Fruit fly (Drosophila melanogaster): ENCODE data around the gene Raf.

- TF ChIP-seq CG1621 (tag; optimal IDR thresholded peaks at IDR 0.05): peak; percentile 67
- TF ChIP-seq CG8632 (GFP tag; optimal IDR thresholded peaks at IDR 0.05): peak; percentile 69
- peak; percentile 66 for TF ChIP-seq Ets96B (tag; optimal IDR thresholded peaks at IDR 0.05)
- peak; percentile 53 for TF ChIP-seq svp (GFP tag)
- peak; percentile 62; the same call in 1 of the 2 replicates for TF ChIP-seq Gug (GFP tag; IDR thresholded peaks at IDR 0.05)
- peak; percentile 63 for TF ChIP-seq Met (GFP tag; optimal IDR thresholded peaks at IDR 0.05)
- TF ChIP-seq pdm3 (GFP tag; optimal IDR thresholded peaks at IDR 0.05): peak; percentile 54
- no peak for TF ChIP-seq Hr4 (GFP tag; optimal IDR thresholded peaks at IDR 0.05)
- TF ChIP-seq esn (GFP tag; optimal IDR thresholded peaks at IDR 0.05): peak; percentile 4
- TF ChIP-seq CG34406 (GFP tag; optimal IDR thresholded peaks at IDR 0.05): peak; percentile 60
- peak; percentile 31 to 55 for TF ChIP-seq salr (GFP tag; optimal IDR thresholded peaks at IDR 0.05)
- TF ChIP-seq dac (GFP tag; optimal IDR thresholded peaks at IDR 0.05): peak; percentile 40
- peak; percentile 66 for TF ChIP-seq CG32006 (GFP tag; optimal IDR thresholded peaks at IDR 0.05)
- TF ChIP-seq CG4318 (GFP tag; optimal IDR thresholded peaks at IDR 0.05): peak; percentile 46
Measured at dm6 chrX:2301069-2301508, 5.8 kb downstream of the Raf start.
